Fruit fly (Drosophila melanogaster) whole organism, embryonic: Measurements from ENCODE around the gene Schip1.

Experiments
- Abd-B ChIP-seq: fragments of 200-800 bp; sonication (Bioruptor generic); optimal IDR thresholded peaks from 2 replicates; lab custom pipeline; 2018; ENCODE audit warnings: missing biosample characterization, mild to moderate bottlenecking, missing genetic modification characterization, moderate library complexity
- Bgb ChIP-seq: fragments of 200-800 bp; sonication (Bioruptor generic); IDR thresholded peaks from 2 replicates; pipeline ENCODE4 v1.3.6; 2022; ENCODE audit warnings: missing biosample characterization, missing genetic modification characterization; ENCODE audit not compliant: partially characterized antibody
- CG11093 ChIP-seq: fragments of 200-800 bp; sonication (Bioruptor generic); IDR thresholded peaks from 3 replicates; pipeline ENCODE4 v1.3.6; 2022; ENCODE audit warnings: missing biosample characterization, missing genetic modification characterization
- CG11247 ChIP-seq: fragments of 200-800 bp; sonication (Bioruptor generic); IDR thresholded peaks from 2 replicates; pipeline ENCODE4 v1.3.6; 2022; ENCODE audit warnings: missing biosample characterization, missing genetic modification characterization
- CG11560 ChIP-seq: fragments of 200-800 bp; sonication (Bioruptor generic); IDR thresholded peaks from 3 replicates; pipeline ENCODE4 v1.3.6; 2022; ENCODE audit warnings: missing biosample characterization, missing genetic modification characterization
- CG13287 ChIP-seq: fragments of 200-800 bp; sonication (Bioruptor generic); IDR thresholded peaks from 2 replicates; pipeline ENCODE4 v1.3.6; 2022; ENCODE audit warnings: missing biosample characterization, missing genetic modification characterization; ENCODE audit not compliant: partially characterized antibody
- CG13624 ChIP-seq: fragments of 200-800 bp; sonication (Bioruptor generic); optimal IDR thresholded peaks from 2 replicates; lab custom pipeline; 2016; ENCODE audit warnings: missing biosample characterization, missing genetic modification characterization
- CG15073 ChIP-seq: fragments of 200-800 bp; sonication (Bioruptor generic); optimal IDR thresholded peaks from 2 replicates; lab custom pipeline; 2016; ENCODE audit warnings: missing biosample characterization, missing genetic modification characterization
- CG1529 ChIP-seq: fragments of 200-800 bp; sonication (Bioruptor generic); optimal IDR thresholded peaks from 3 replicates; lab custom pipeline; 2018; ENCODE audit warnings: missing biosample characterization, missing genetic modification characterization
- CG17568 ChIP-seq: fragments of 200-800 bp; sonication (Bioruptor generic); optimal IDR thresholded peaks from 2 replicates; lab custom pipeline; 2018; ENCODE audit warnings: missing biosample characterization, mild to moderate bottlenecking, missing genetic modification characterization, moderate library complexity
- CG18619 ChIP-seq: fragments of 200-800 bp; sonication (Bioruptor generic); optimal IDR thresholded peaks from 3 replicates; lab custom pipeline; 2017; ENCODE audit warnings: missing biosample characterization, mild to moderate bottlenecking, missing genetic modification characterization
- CG30403 ChIP-seq: fragments of 200-800 bp; sonication (Bioruptor generic); optimal IDR thresholded peaks from 3 replicates; lab custom pipeline; 2016; ENCODE audit warnings: missing biosample characterization, missing genetic modification characterization
- CG34376 ChIP-seq: fragments of 200-800 bp; sonication (Bioruptor generic); optimal IDR thresholded peaks from 2 replicates; lab custom pipeline; 2018; ENCODE audit warnings: missing biosample characterization, mild to moderate bottlenecking, missing genetic modification characterization
- CG4820 ChIP-seq: fragments of 200-800 bp; sonication (Bioruptor generic); optimal IDR thresholded peaks from 3 replicates; lab custom pipeline; 2016; ENCODE audit warnings: missing biosample characterization, missing genetic modification characterization
- CG5180 ChIP-seq: fragments of 200-800 bp; sonication (Bioruptor generic); optimal IDR thresholded peaks from 3 replicates; lab custom pipeline; 2017; ENCODE audit warnings: missing biosample characterization, missing genetic modification characterization, mild to moderate bottlenecking, moderate library complexity, missing genetic modification reagents
- CG6689 ChIP-seq: fragments of 200-800 bp; sonication (Bioruptor generic); IDR thresholded peaks from 2 replicates; pipeline ENCODE4 v1.3.6; 2022; ENCODE audit warnings: missing biosample characterization, missing genetic modification characterization
- CG7357 ChIP-seq: fragments of 200-800 bp; sonication (Bioruptor generic); IDR thresholded peaks from 3 replicates; pipeline ENCODE4 v1.3.6; 2022; ENCODE audit warnings: missing biosample characterization, missing genetic modification characterization
- CG8765 ChIP-seq: fragments of 200-800 bp; sonication (Bioruptor generic); IDR thresholded peaks from 2 replicates; pipeline ENCODE4 v1.3.6; 2022; ENCODE audit warnings: missing biosample characterization, missing genetic modification characterization
- CG9727 ChIP-seq: fragments of 200-800 bp; sonication (Bioruptor generic); optimal IDR thresholded peaks from 3 replicates; lab custom pipeline; 2017; ENCODE audit warnings: missing biosample characterization, mild to moderate bottlenecking, missing genetic modification characterization
- CG9876 ChIP-seq: fragments of 200-800 bp; sonication (Bioruptor generic); optimal IDR thresholded peaks from 2 replicates; lab custom pipeline; 2016; ENCODE audit warnings: missing biosample characterization, missing genetic modification characterization
- Dref ChIP-seq: fragments of 200-800 bp; sonication (Bioruptor generic); IDR thresholded peaks from 2 replicates; pipeline ENCODE4 v1.3.6; 2022; ENCODE audit warnings: missing biosample characterization, missing genetic modification characterization
- ERR ChIP-seq: fragments of 200-800 bp; sonication (Bioruptor generic); optimal IDR thresholded peaks from 2 replicates; lab custom pipeline; 2016; ENCODE audit warnings: missing biosample characterization, missing genetic modification characterization
- Fer2 ChIP-seq: fragments of 200-800 bp; sonication (Bioruptor generic); optimal IDR thresholded peaks from 2 replicates; lab custom pipeline; 2018; ENCODE audit warnings: missing biosample characterization, mild to moderate bottlenecking, missing genetic modification characterization, moderate library complexity
- HLH3B ChIP-seq: fragments of 200-800 bp; sonication (Bioruptor generic); IDR thresholded peaks from 2 replicates; pipeline ENCODE4 v1.3.6; 2022; ENCODE audit warnings: missing biosample characterization, missing genetic modification characterization
- Hand ChIP-seq: fragments of 200-800 bp; sonication (Bioruptor generic); optimal IDR thresholded peaks from 2 replicates; lab custom pipeline; 2017; ENCODE audit warnings: mild to moderate bottlenecking, missing biosample characterization, missing genetic modification reagents, missing genetic modification characterization
- Rx ChIP-seq: fragments of 200-800 bp; sonication (Bioruptor generic); IDR thresholded peaks from 2 replicates; pipeline ENCODE4 v1.3.6; 2022; ENCODE audit warnings: missing biosample characterization, missing genetic modification characterization
- Sox102F ChIP-seq: fragments of 200-800 bp; sonication (Bioruptor generic); optimal IDR thresholded peaks from 2 replicates; lab custom pipeline; 2018; ENCODE audit warnings: missing biosample characterization, mild to moderate bottlenecking, missing genetic modification characterization, moderate library complexity
- ash1 ChIP-seq: fragments of 200-800 bp; sonication (Bioruptor generic); optimal IDR thresholded peaks from 2 replicates; lab custom pipeline; 2018; ENCODE audit warnings: missing biosample characterization, mild to moderate bottlenecking, missing genetic modification characterization
- ato ChIP-seq: fragments of 200-800 bp; sonication (Bioruptor generic); IDR thresholded peaks from 2 replicates; pipeline ENCODE4 v1.3.6; 2022; ENCODE audit warnings: missing biosample characterization, missing genetic modification characterization; ENCODE audit not compliant: partially characterized antibody
- az2 ChIP-seq: fragments of 200-800 bp; sonication (Bioruptor generic); optimal IDR thresholded peaks from 3 replicates; lab custom pipeline; 2016; ENCODE audit warnings: missing biosample characterization, missing genetic modification characterization
- chif ChIP-seq, 2 experiments: fragments of 200-800 bp; sonication (Bioruptor generic); optimal IDR thresholded peaks; 3 replicates each; lab custom pipeline; 2016; ENCODE audit warnings: missing biosample characterization in 2 of 2, missing genetic modification characterization in 2 of 2
- chm ChIP-seq: fragments of 200-800 bp; sonication (Bioruptor generic); IDR thresholded peaks from 2 replicates; pipeline ENCODE4 v1.3.6; 2022; ENCODE audit warnings: missing biosample characterization, missing genetic modification characterization
- corto ChIP-seq: fragments of 200-800 bp; sonication (Bioruptor generic); optimal IDR thresholded peaks from 2 replicates; lab custom pipeline; 2016; ENCODE audit warnings: missing biosample characterization, mild to moderate bottlenecking, missing genetic modification characterization, moderate library complexity
- dimm ChIP-seq: fragments of 200-800 bp; sonication (Bioruptor generic); IDR thresholded peaks from 2 replicates; pipeline ENCODE4 v1.3.6; 2022; ENCODE audit warnings: missing biosample characterization, missing genetic modification characterization
- dm ChIP-seq: fragments of 200-800 bp; sonication (Bioruptor generic); optimal IDR thresholded peaks from 3 replicates; lab custom pipeline; 2016; ENCODE audit warnings: missing biosample characterization, missing genetic modification characterization
- dysf ChIP-seq: fragments of 200-800 bp; sonication (Bioruptor generic); IDR thresholded peaks from 3 replicates; pipeline ENCODE4 v1.3.6; 2022; ENCODE audit warnings: missing biosample characterization, missing genetic modification characterization
- gcm ChIP-seq: fragments of 200-800 bp; sonication (Bioruptor generic); optimal IDR thresholded peaks from 2 replicates; lab custom pipeline; 2019; ENCODE audit warnings: missing biosample characterization, mild to moderate bottlenecking, missing genetic modification characterization, moderate library complexity
- gro ChIP-seq: fragments of 200-800 bp; sonication (Bioruptor generic); optimal IDR thresholded peaks from 2 replicates; lab custom pipeline; 2016; ENCODE audit warnings: missing biosample characterization, missing genetic modification characterization
- gsb ChIP-seq: fragments of 200-800 bp; sonication (Bioruptor generic); IDR thresholded peaks from 2 replicates; pipeline ENCODE4 v1.3.6; 2022; ENCODE audit warnings: missing biosample characterization, missing genetic modification characterization
- gt ChIP-seq: fragments of 200-800 bp; sonication (Bioruptor generic); IDR thresholded peaks from 2 replicates; pipeline ENCODE4 v1.3.6; 2022; ENCODE audit warnings: missing biosample characterization, missing genetic modification characterization
- h ChIP-seq: fragments of >200 bp; optimal IDR thresholded peaks from 2 replicates; lab custom pipeline; 2017
- ind ChIP-seq: fragments of 200-800 bp; sonication (Bioruptor generic); optimal IDR thresholded peaks from 3 replicates; lab custom pipeline; 2016; ENCODE audit warnings: missing biosample characterization, missing genetic modification characterization
- lov ChIP-seq, 2 experiments: fragments of 200-800 bp in 1 of 2; fragments of >200 bp in 1 of 2; sonication (Bioruptor generic) in 1 of 2; IDR thresholded peaks in 1 of 2; optimal IDR thresholded peaks in 1 of 2; 2 replicates in 1 of 2; 3 replicates in 1 of 2; pipeline versions ENCODE4 v1.3.6 to Lab custom; 2017 to 2022; ENCODE audit warnings: missing biosample characterization in 1 of 2, missing genetic modification characterization in 1 of 2
- oc ChIP-seq: fragments of 200-800 bp; sonication (Bioruptor generic); optimal IDR thresholded peaks from 2 replicates; lab custom pipeline; 2018; ENCODE audit warnings: missing biosample characterization, mild to moderate bottlenecking, missing genetic modification characterization, moderate library complexity
- p53 ChIP-seq: fragments of 200-800 bp; sonication (Bioruptor generic); optimal IDR thresholded peaks from 2 replicates; lab custom pipeline; 2016; ENCODE audit warnings: missing biosample characterization, missing genetic modification characterization
- pb ChIP-seq: fragments of 200-800 bp; sonication (Bioruptor generic); optimal IDR thresholded peaks from 3 replicates; lab custom pipeline; 2016; ENCODE audit warnings: missing biosample characterization, missing genetic modification characterization
- pho ChIP-seq: fragments of 200-800 bp; sonication (Bioruptor generic); optimal IDR thresholded peaks from 2 replicates; lab custom pipeline; 2016; ENCODE audit warnings: missing biosample characterization, missing genetic modification characterization
- sens-2 ChIP-seq: fragments of 200-800 bp; sonication (Bioruptor generic); IDR thresholded peaks from 2 replicates; pipeline ENCODE4 v1.3.6; 2022; ENCODE audit warnings: missing biosample characterization, missing genetic modification characterization
- vfl ChIP-seq: fragments of 200-800 bp; sonication (Bioruptor generic); optimal IDR thresholded peaks from 2 replicates; lab custom pipeline; 2016; ENCODE audit warnings: missing biosample characterization, missing genetic modification characterization
- vvl ChIP-seq: fragments of 200-800 bp; sonication (Bioruptor generic); IDR thresholded peaks from 2 replicates; pipeline ENCODE4 v1.3.6; 2022; ENCODE audit warnings: missing biosample characterization, missing genetic modification characterization
- zen ChIP-seq: fragments of 200-800 bp; sonication (Bioruptor generic); optimal IDR thresholded peaks from 3 replicates; lab custom pipeline; 2018; ENCODE audit warnings: missing biosample characterization, mild to moderate bottlenecking, missing genetic modification characterization, moderate library complexity

The Schip1 gene

dm6 chr2L:10292066-10292560 is 38.8 kb downstream of the Schip1 start, which contains the start of gene Ufd4 (continued):
- TF ChIP-seq CG11247 (GFP tag; lab: Robert Waterston, UW) (no peak), HLH3B (GFP tag; lab: Robert Waterston, UW) (peak; percentile 74; the same call in 1 of the 2 replicates), CG13287 (GFP tag; lab: Robert Waterston, UW) (peak; percentile 60; the same call in 1 of the 2 replicates), oc (no peak), Rx (no peak), ash1 (GFP tag; lab: Kevin White, UChicago) (no peak), vvl (peak; percentile 88; the same call in 1 of the 2 replicates), ato (GFP tag; lab: Robert Waterston, UW) (no peak; the same call in 1 of the 2 replicates), vfl (GFP tag; lab: Kevin White, UChicago) (peak; percentile 46), Fer2 (tag; lab: Kevin White, UChicago) (no peak), CG17568 (GFP tag; lab: Kevin White, UChicago) (no peak), CG6689 (GFP tag; lab: Robert Waterston, UW) (peak; percentile 75; the same call in 1 of the 2 replicates), gcm (GFP tag; lab: Kevin White, UChicago) (no peak), dimm (GFP tag; lab: Robert Waterston, UW) (no peak), Dref (peak; percentile 81), sens-2 (no peak), az2 (GFP tag; lab: Kevin White, UChicago) (peak; percentile 72), CG11093 (no peak), CG34376 (peak; percentile 38), gsb (no peak), CG13624 (peak; percentile 66), CG11560 (tag; lab: Robert Waterston, UW) (no peak), CG30403 (peak; percentile 67), CG8765 (no peak), Bgb (GFP tag; lab: Robert Waterston, UW) (peak; percentile 32; the same call in 1 of the 2 replicates), gro (GFP tag; lab: Kevin White, UChicago) (peak; percentile 75), chm (GFP tag; lab: Robert Waterston, UW) (no peak), p53 (GFP tag; lab: Kevin White, UChicago) (no peak), zen (no peak), CG4820 (peak; percentile 59), dm (peak; percentile 8), gt (no peak), chif (GFP tag; optimal IDR thresholded peaks at IDR 0.05; lab: Kevin White, UChicago) (peak; percentile 16 to 49), pb (GFP tag; lab: Kevin White, UChicago) (no peak), corto (GFP tag; lab: Kevin White, UChicago) (peak; percentile 18), CG9876 (no peak), dysf (GFP tag; lab: Robert Waterston, UW) (no peak; the same call in 2 of the 3 replicates), lov (optimal IDR thresholded peaks at IDR 0.05; lab: Kevin White, UChicago) (no peak), lov (GFP tag; IDR thresholded peaks at IDR 0.05; lab: Robert Waterston, UW) (no peak; the same call in 2 of the 3 replicates), ERR (GFP tag; lab: Kevin White, UChicago) (peak; percentile 55), ind (GFP tag; lab: Kevin White, UChicago) (peak; percentile 63), CG7357 (GFP tag; lab: Robert Waterston, UW) (no peak), Hand (peak; percentile 81), Abd-B (GFP tag; lab: Kevin White, UChicago) (no peak), CG18619 (GFP tag; lab: Kevin White, UChicago) (peak; percentile 19), pho (GFP tag; lab: Kevin White, UChicago) (peak; percentile 61), Sox102F (no peak), CG15073 (GFP tag; lab: Kevin White, UChicago) (no peak), h (no peak), CG9727 (GFP tag; lab: Kevin White, UChicago) (no peak), CG1529 (GFP tag; lab: Kevin White, UChicago) (no peak), CG5180 (GFP tag; lab: Kevin White, UChicago) (no peak)
